Fruit fly (Drosophila melanogaster): ENCODE data around the gene CG31157.

dm6 chr3R:13030257-13031173, 17.0 kb upstream of the CG31157 start, which contains the start of the genes CG46281 and CG46280:
- TF ChIP-seq Eip78C (GFP tag) (no peak), esn (GFP tag; optimal IDR thresholded peaks at IDR 0.05) (peak; percentile 57), CG34406 (GFP tag; optimal IDR thresholded peaks at IDR 0.05) (no peak)

All from whole organism, prepupa.